Worm (Caenorhabditis elegans): ENCODE measurements around the gene clec-29.

DNA sequence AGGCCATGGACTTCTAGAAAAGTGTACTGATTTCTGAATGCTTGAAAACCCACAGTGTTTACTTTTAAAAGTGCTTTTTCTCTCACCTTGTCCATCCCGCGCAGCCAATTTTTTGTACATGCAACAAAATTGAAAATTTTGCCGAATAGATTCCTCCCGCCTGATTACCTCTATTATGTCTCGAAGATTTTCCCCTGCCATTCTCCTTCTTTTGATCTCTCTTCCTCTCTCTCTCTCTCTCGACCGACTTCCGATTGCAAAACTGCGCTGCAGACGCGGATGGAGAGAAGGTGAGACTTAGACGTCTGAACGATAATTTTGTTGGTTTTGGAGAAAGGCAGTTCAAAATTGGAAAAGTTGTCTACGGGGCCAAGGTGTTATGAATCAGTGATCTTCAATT lies 35.4 kb upstream of the clec-29 start:
- TF ChIP-seq fkh-10 (GFP tag; optimal IDR thresholded peaks at IDR 0.05) (no peak), zag-1 (tag; optimal IDR thresholded peaks at IDR 0.05) (no peak), ceh-82 (tag; optimal IDR thresholded peaks at IDR 0.05) (no peak), lin-15B (tag; optimal IDR thresholded peaks at IDR 0.05) (no peak), egl-5 (tag; optimal IDR thresholded peaks at IDR 0.05) (no peak), eor-1 (tag; optimal IDR thresholded peaks at IDR 0.05) (no peak), ama-1 (optimal IDR thresholded peaks at IDR 0.05) (no peak), nhr-12 (tag; optimal IDR thresholded peaks at IDR 0.05) (no peak), ceh-28 (tag; optimal IDR thresholded peaks at IDR 0.05) (no peak), nhr-23 (tag; optimal IDR thresholded peaks at IDR 0.05) (no peak), snpc-4 (tag; optimal IDR thresholded peaks at IDR 0.05) (no peak), ztf-4 (tag; optimal IDR thresholded peaks at IDR 0.05) (no peak), pha-4 (tag; optimal IDR thresholded peaks at IDR 0.05) (no peak), nhr-11 (tag; optimal IDR thresholded peaks at IDR 0.05) (no peak)

Measured in whole organism, L3 larva.